Comparison of ENCODE assay signal across 1 fruit fly cellular context in genomic region chr3L:13015823-13016465, dm6.
TF ChIP-seq lines count a peak whose summit lies in the region.

Gene CG11267 (plus strand): TSS chr3L:13016050.

TF ChIP-seq in whole organism, embryonic, 481 proteins besides CTCF, POLR2A, EP300 and RAD21 (continued from another document and continues in another):
- TF ChIP-seq wek (GFP tag; optimal IDR thresholded peaks at IDR 0.05; lab: Kevin White, UChicago) (peak; percentile 74), CG2199 (GFP tag; IDR thresholded peaks at IDR 0.05; lab: Robert Waterston, UW) (peak; percentile 89), pnt (GFP tag; optimal IDR thresholded peaks at IDR 0.05; lab: Kevin White, UChicago) (peak; percentile 80), Sry-β (GFP tag; optimal IDR thresholded peaks at IDR 0.05; lab: Kevin White, UChicago) (peak; percentile 38), Hand (GFP tag; optimal IDR thresholded peaks at IDR 0.05; lab: Kevin White, UChicago) (peak; percentile 55), br (optimal IDR thresholded peaks at IDR 0.05; lab: Kevin White, UChicago) (no peak), zfh1 (GFP tag; IDR thresholded peaks at IDR 0.05; lab: Robert Waterston, UW) (peak; percentile 92), CG18599 (GFP tag; optimal IDR thresholded peaks at IDR 0.05; lab: Kevin White, UChicago) (peak; percentile 92), CG15011 (GFP tag; optimal IDR thresholded peaks at IDR 0.05; lab: Kevin White, UChicago) (peak; percentile 72), dmrt11E (tag; optimal IDR thresholded peaks at IDR 0.05; lab: Kevin White, UChicago) (peak; percentile 62), bsh (GFP tag; optimal IDR thresholded peaks at IDR 0.05; lab: Kevin White, UChicago) (peak; percentile 66 to 78), CG30431 (GFP tag; optimal IDR thresholded peaks at IDR 0.05; lab: Kevin White, UChicago) (peak; percentile 59), caup (GFP tag; optimal IDR thresholded peaks at IDR 0.05; lab: Kevin White, UChicago; ENCODE audit: severe bottlenecking) (peak; percentile 91), CG10267 (tag; optimal IDR thresholded peaks at IDR 0.05; lab: Kevin White, UChicago) (peak; percentile 78), Hr3 (GFP tag; optimal IDR thresholded peaks at IDR 0.05; lab: Kevin White, UChicago) (peak; percentile 61), Jarid2 (GFP tag; optimal IDR thresholded peaks at IDR 0.05; lab: Kevin White, UChicago) (peak; percentile 44), CG31441 (GFP tag; IDR thresholded peaks at IDR 0.05; lab: Robert Waterston, UW) (peak; percentile 79), CG11085 (GFP tag; IDR thresholded peaks at IDR 0.05; lab: Robert Waterston, UW) (peak; percentile 81), Ssrp (tag; optimal IDR thresholded peaks at IDR 0.05; lab: Kevin White, UChicago) (peak; percentile 73), HLH4C (GFP tag; IDR thresholded peaks at IDR 0.05; lab: Robert Waterston, UW; ENCODE audit: partially characterized antibody) (peak; percentile 27; the same call in 1 of the 3 replicates), CG31365 (tag; optimal IDR thresholded peaks at IDR 0.05; lab: Kevin White, UChicago) (peak; percentile 69), CG11696 (GFP tag; IDR thresholded peaks at IDR 0.05; lab: Robert Waterston, UW) (peak; percentile 87), gcm (GFP tag; optimal IDR thresholded peaks at IDR 0.05; lab: Kevin White, UChicago) (peak; percentile 73), so (GFP tag; IDR thresholded peaks at IDR 0.05; lab: Robert Waterston, UW) (peak; percentile 93), kni (GFP tag; optimal IDR thresholded peaks at IDR 0.05; lab: Kevin White, UChicago) (no peak), Hmr (GFP tag; optimal IDR thresholded peaks at IDR 0.05; lab: Kevin White, UChicago) (peak; percentile 81), zf30C (GFP tag; optimal IDR thresholded peaks at IDR 0.05; lab: Kevin White, UChicago) (peak; percentile 94), CG16863 (GFP tag; optimal IDR thresholded peaks at IDR 0.05; lab: Kevin White, UChicago) (peak; percentile 33), Blimp-1 (GFP tag; optimal IDR thresholded peaks at IDR 0.05; lab: Kevin White, UChicago) (peak; percentile 78), slbo (GFP tag; IDR thresholded peaks at IDR 0.05; lab: Robert Waterston, UW) (peak; percentile 88), CG7556 (GFP tag; optimal IDR thresholded peaks at IDR 0.05; lab: Kevin White, UChicago) (peak; percentile 76), CG3065 (GFP tag; optimal IDR thresholded peaks at IDR 0.05; lab: Kevin White, UChicago) (no peak), CG30403 (GFP tag; optimal IDR thresholded peaks at IDR 0.05; lab: Kevin White, UChicago) (peak; percentile 88), CG8290 (GFP tag; optimal IDR thresholded peaks at IDR 0.05; lab: Kevin White, UChicago) (no peak), CG8290 (tag; optimal IDR thresholded peaks at IDR 0.05; lab: Kevin White, UChicago) (peak; percentile 5 to 94), CG7372 (GFP tag; IDR thresholded peaks at IDR 0.05; lab: Robert Waterston, UW) (peak; percentile 90), crc (GFP tag; optimal IDR thresholded peaks at IDR 0.05; lab: Kevin White, UChicago) (peak; percentile 71), CG14050 (GFP tag; IDR thresholded peaks at IDR 0.05; lab: Robert Waterston, UW) (peak; percentile 71; the same call in 2 of the 3 replicates), CG12659 (GFP tag; optimal IDR thresholded peaks at IDR 0.05; lab: Kevin White, UChicago) (peak; percentile 72), CG7839 (tag; optimal IDR thresholded peaks at IDR 0.05; lab: Kevin White, UChicago) (peak; percentile 93), chif (GFP tag; optimal IDR thresholded peaks at IDR 0.05; lab: Kevin White, UChicago) (peak; percentile 55 to 79), usp (GFP tag; optimal IDR thresholded peaks at IDR 0.05; lab: Kevin White, UChicago) (no peak), B-H2 (GFP tag; optimal IDR thresholded peaks at IDR 0.05; lab: Kevin White, UChicago) (peak; percentile 39), Six4 (GFP tag; optimal IDR thresholded peaks at IDR 0.05; lab: Kevin White, UChicago) (peak; percentile 78), jing (GFP tag; optimal IDR thresholded peaks at IDR 0.05; lab: Kevin White, UChicago) (peak; percentile 32), Scr (GFP tag; IDR thresholded peaks at IDR 0.05; lab: Robert Waterston, UW; ENCODE audit: partially characterized antibody) (no peak), CG17385 (GFP tag; optimal IDR thresholded peaks at IDR 0.05; lab: Kevin White, UChicago) (peak; percentile 72), CG9437 (GFP tag; optimal IDR thresholded peaks at IDR 0.05; lab: Kevin White, UChicago) (peak; percentile 18), CG31224 (GFP tag; IDR thresholded peaks at IDR 0.05; lab: Robert Waterston, UW) (peak; percentile 87), CG17612 (GFP tag; IDR thresholded peaks at IDR 0.05; lab: Robert Waterston, UW) (peak; percentile 70), sqz (GFP tag; optimal IDR thresholded peaks at IDR 0.05; lab: Kevin White, UChicago) (peak; percentile 69), CG2678 (tag; optimal IDR thresholded peaks at IDR 0.05; lab: Kevin White, UChicago) (peak; percentile 92), CG6175 (GFP tag; IDR thresholded peaks at IDR 0.05; lab: Robert Waterston, UW) (peak; percentile 82), Awh (GFP tag; IDR thresholded peaks at IDR 0.05; lab: Robert Waterston, UW) (peak; percentile 87), sc (optimal IDR thresholded peaks at IDR 0.05; lab: Kevin White, UChicago) (no peak), sc (GFP tag; optimal IDR thresholded peaks at IDR 0.05; lab: Kevin White, UChicago) (peak; percentile 26), tin (GFP tag; optimal IDR thresholded peaks at IDR 0.05; lab: Kevin White, UChicago) (peak; percentile 87), emc (GFP tag; optimal IDR thresholded peaks at IDR 0.05; lab: Kevin White, UChicago) (peak; percentile 64), Dfd (GFP tag; optimal IDR thresholded peaks at IDR 0.05; lab: Kevin White, UChicago) (no peak), Sry-δ (GFP tag; optimal IDR thresholded peaks at IDR 0.05; lab: Kevin White, UChicago) (peak; percentile 32), CG12744 (GFP tag; optimal IDR thresholded peaks at IDR 0.05; lab: Kevin White, UChicago) (peak; percentile 79), Dip3 (GFP tag; optimal IDR thresholded peaks at IDR 0.05; lab: Kevin White, UChicago) (peak; percentile 85), pan (optimal IDR thresholded peaks at IDR 0.05; lab: Kevin White, UChicago) (no peak), pan (GFP tag; optimal IDR thresholded peaks at IDR 0.05 in 1 of 2, IDR thresholded peaks at IDR 0.05 in 1 of 2) (peak in 1 of 2 experiments; percentile 93), CG10979 (tag; optimal IDR thresholded peaks at IDR 0.05; lab: Kevin White, UChicago) (peak; percentile 81), CG8089 (GFP tag; optimal IDR thresholded peaks at IDR 0.05; lab: Kevin White, UChicago) (peak; percentile 65), CG3726 (GFP tag; IDR thresholded peaks at IDR 0.05; lab: Robert Waterston, UW) (peak; percentile 86), prd (optimal IDR thresholded peaks at IDR 0.05; lab: Kevin White, UChicago) (no peak), prd (GFP tag; IDR thresholded peaks at IDR 0.05; lab: Robert Waterston, UW) (peak; percentile 88), ind (GFP tag; optimal IDR thresholded peaks at IDR 0.05; lab: Kevin White, UChicago) (peak; percentile 89), CG4328 (GFP tag; optimal IDR thresholded peaks at IDR 0.05; lab: Kevin White, UChicago) (peak; percentile 86), dan (GFP tag; IDR thresholded peaks at IDR 0.05; lab: Robert Waterston, UW) (no peak), CG14710 (tag; optimal IDR thresholded peaks at IDR 0.05; lab: Kevin White, UChicago) (peak; percentile 82), Gug (GFP tag; IDR thresholded peaks at IDR 0.05; lab: Robert Waterston, UW) (peak; percentile 71; the same call in 3 of the 4 replicates), CG13296 (GFP tag; optimal IDR thresholded peaks at IDR 0.05; lab: Kevin White, UChicago) (peak; percentile 91), ab (GFP tag; optimal IDR thresholded peaks at IDR 0.05; lab: Kevin White, UChicago) (peak; percentile 72), btn (GFP tag; optimal IDR thresholded peaks at IDR 0.05; lab: Kevin White, UChicago) (peak; percentile 34), CG4730 (GFP tag; IDR thresholded peaks at IDR 0.05; lab: Robert Waterston, UW) (peak; percentile 84), CG6791 (GFP tag; IDR thresholded peaks at IDR 0.05; lab: Robert Waterston, UW; ENCODE audit: partially characterized antibody) (peak; percentile 44; the same call in 1 of the 3 replicates), NfI (GFP tag; optimal IDR thresholded peaks at IDR 0.05; lab: Kevin White, UChicago) (peak; percentile 75), CG10366 (GFP tag; IDR thresholded peaks at IDR 0.05; lab: Robert Waterston, UW) (peak; percentile 87), jigr1 (GFP tag; IDR thresholded peaks at IDR 0.05; lab: Robert Waterston, UW) (peak; percentile 5; the same call in 1 of the 3 replicates), zen2 (GFP tag; IDR thresholded peaks at IDR 0.05; lab: Robert Waterston, UW; ENCODE audit: partially characterized antibody) (peak; percentile 53; the same call in 1 of the 3 replicates), sisA (GFP tag; IDR thresholded peaks at IDR 0.05; lab: Robert Waterston, UW) (peak; percentile 93), pho (GFP tag; optimal IDR thresholded peaks at IDR 0.05; lab: Kevin White, UChicago) (peak; percentile 59), CG32767 (GFP tag; IDR thresholded peaks at IDR 0.05; lab: Robert Waterston, UW) (peak; percentile 62), bigmax (GFP tag; optimal IDR thresholded peaks at IDR 0.05; lab: Kevin White, UChicago) (no peak), knrl (GFP tag; IDR thresholded peaks at IDR 0.05; lab: Robert Waterston, UW; ENCODE audit: partially characterized antibody) (no peak), Doc3 (GFP tag; IDR thresholded peaks at IDR 0.05; lab: Robert Waterston, UW; ENCODE audit: partially characterized antibody) (0 out of 3 replicates have a peak, but pooled peaks have one; percentile 21), rib (GFP tag; IDR thresholded peaks at IDR 0.05; lab: Robert Waterston, UW) (peak; percentile 79), CG18476 (GFP tag; optimal IDR thresholded peaks at IDR 0.05; lab: Kevin White, UChicago) (peak; percentile 72), CG18619 (GFP tag; optimal IDR thresholded peaks at IDR 0.05; lab: Kevin White, UChicago) (peak; percentile 73), CG8765 (GFP tag; IDR thresholded peaks at IDR 0.05; lab: Robert Waterston, UW) (peak; percentile 79), bab2 (GFP tag; optimal IDR thresholded peaks at IDR 0.05; lab: Kevin White, UChicago) (peak; percentile 80), en (GFP tag; optimal IDR thresholded peaks at IDR 0.05; lab: Kevin White, UChicago) (peak; percentile 68), CG2120 (GFP tag; optimal IDR thresholded peaks at IDR 0.05; lab: Kevin White, UChicago) (peak; percentile 86), nerfin-1 (tag; optimal IDR thresholded peaks at IDR 0.05; lab: Kevin White, UChicago) (peak; percentile 79), otp (GFP tag; IDR thresholded peaks at IDR 0.05; lab: Robert Waterston, UW) (peak; percentile 94), CG10431 (GFP tag; optimal IDR thresholded peaks at IDR 0.05; lab: Kevin White, UChicago) (peak; percentile 13), CG34422 (GFP tag; IDR thresholded peaks at IDR 0.05; lab: Robert Waterston, UW) (peak; percentile 93), Dad (GFP tag; optimal IDR thresholded peaks at IDR 0.05; lab: Kevin White, UChicago) (peak; percentile 39), CG18011 (GFP tag; optimal IDR thresholded peaks at IDR 0.05; lab: Kevin White, UChicago) (peak; percentile 19), stc (GFP tag; IDR thresholded peaks at IDR 0.05; lab: Robert Waterston, UW) (peak; percentile 94), wdn (GFP tag; IDR thresholded peaks at IDR 0.05; lab: Robert Waterston, UW) (peak; percentile 88), zen (tag; optimal IDR thresholded peaks at IDR 0.05; lab: Kevin White, UChicago) (peak; percentile 82), CG9932 (GFP tag; IDR thresholded peaks at IDR 0.05; lab: Robert Waterston, UW) (peak; percentile 96), CG42726 (GFP tag; IDR thresholded peaks at IDR 0.05; lab: Robert Waterston, UW; ENCODE audit: partially characterized antibody) (no peak), phol (tag; optimal IDR thresholded peaks at IDR 0.05; lab: Kevin White, UChicago) (peak; percentile 90), chinmo (GFP tag; IDR thresholded peaks at IDR 0.05; lab: Robert Waterston, UW; ENCODE audit: partially characterized antibody) (no peak), YL-1 (GFP tag; optimal IDR thresholded peaks at IDR 0.05; lab: Kevin White, UChicago) (peak; percentile 39), bbx (GFP tag; IDR thresholded peaks at IDR 0.05; lab: Robert Waterston, UW; ENCODE audit: partially characterized antibody) (no peak), salm (tag; optimal IDR thresholded peaks at IDR 0.05; lab: Kevin White, UChicago) (peak; percentile 56), NC2β (GFP tag; optimal IDR thresholded peaks at IDR 0.05; lab: Kevin White, UChicago) (peak; percentile 30), Oli (tag; optimal IDR thresholded peaks at IDR 0.05; lab: Kevin White, UChicago) (peak; percentile 78), Hr78 (GFP tag; optimal IDR thresholded peaks at IDR 0.05; lab: Kevin White, UChicago) (peak in 1 of 2 experiments; percentile 2), fd3F (GFP tag; optimal IDR thresholded peaks at IDR 0.05; lab: Kevin White, UChicago) (peak; percentile 56), CG15601 (tag; optimal IDR thresholded peaks at IDR 0.05; lab: Kevin White, UChicago) (peak; percentile 63), CG8388 (GFP tag; optimal IDR thresholded peaks at IDR 0.05; lab: Kevin White, UChicago) (peak; percentile 80), danr (GFP tag; IDR thresholded peaks at IDR 0.05; lab: Robert Waterston, UW) (peak; percentile 78; the same call in 1 of the 2 replicates), Pdp1 (GFP tag; optimal IDR thresholded peaks at IDR 0.05; lab: Kevin White, UChicago) (peak; percentile 77 to 99), CG2875 (GFP tag; optimal IDR thresholded peaks at IDR 0.05; lab: Kevin White, UChicago) (peak; percentile 48), Asciz (GFP tag; optimal IDR thresholded peaks at IDR 0.05; lab: Kevin White, UChicago) (peak; percentile 78), Lpt (GFP tag; optimal IDR thresholded peaks at IDR 0.05; lab: Kevin White, UChicago) (no peak), CG17802 (tag; optimal IDR thresholded peaks at IDR 0.05; lab: Kevin White, UChicago) (peak; percentile 74), CG3281 (GFP tag; optimal IDR thresholded peaks at IDR 0.05; lab: Kevin White, UChicago) (peak; percentile 90), CG4424 (GFP tag; optimal IDR thresholded peaks at IDR 0.05; lab: Kevin White, UChicago) (peak; percentile 85), lola (GFP tag; optimal IDR thresholded peaks at IDR 0.05; lab: Kevin White, UChicago) (peak in 1 of 3 experiments; percentile 59), kah (GFP tag; optimal IDR thresholded peaks at IDR 0.05; lab: Kevin White, UChicago) (peak; percentile 72), Xbp1 (GFP tag; optimal IDR thresholded peaks at IDR 0.05; lab: Kevin White, UChicago) (peak; percentile 84)
